Worm (Caenorhabditis elegans): Measurements from ENCODE around the gene K12D9.1.

ce11 chrV:2979978-2980377 is 34.3 kb upstream of the K12D9.1 start, which contains the start of gene srw-118:
- TF ChIP-seq ama-1 (optimal IDR thresholded peaks at IDR 0.05): no peak
- no peak for TF ChIP-seq ztf-11 (tag; optimal IDR thresholded peaks at IDR 0.05)
- TF ChIP-seq snpc-4 (tag; optimal IDR thresholded peaks at IDR 0.05): no peak
- TF ChIP-seq mdl-1 (tag; optimal IDR thresholded peaks at IDR 0.05): no peak
- TF ChIP-seq fos-1 (tag; optimal IDR thresholded peaks at IDR 0.05): no peak
- TF ChIP-seq blmp-1 (tag; optimal IDR thresholded peaks at IDR 0.05; ENCODE audit: insufficient read depth): no peak
- no peak for TF ChIP-seq unc-62 (GFP tag; optimal IDR thresholded peaks at IDR 0.05)
- TF ChIP-seq R02D3.7 (tag; optimal IDR thresholded peaks at IDR 0.05): no peak
- no peak for TF ChIP-seq lsy-2 (tag; optimal IDR thresholded peaks at IDR 0.05)
